Worm (Caenorhabditis elegans): ENCODE data around the gene papl-1.

The papl-1 gene

ce11 chrV:12728062-12728665 lies 31.4 kb downstream of the papl-1 start, which contains the start of the genes rpl-28 and mrpl-49 (continued):
- TF ChIP-seq saeg-2 (GFP tag; IDR thresholded peaks at IDR 0.05), result no peak
- TF ChIP-seq daf-19 (GFP tag; conservative IDR thresholded peaks at IDR 0.05), result no peak
- TF ChIP-seq mdt-29 (GFP tag; IDR thresholded peaks at IDR 0.05), result no peak
- no peak for TF ChIP-seq zfp-3 (GFP tag; conservative IDR thresholded peaks at IDR 0.05)
- TF ChIP-seq lin-1 (GFP tag; IDR thresholded peaks at IDR 0.05), result no peak
- TF ChIP-seq arid-1 (GFP tag; conservative IDR thresholded peaks at IDR 0.05), result no peak
- TF ChIP-seq fkh-10 (GFP tag; optimal IDR thresholded peaks at IDR 0.05), result peak; percentile 57
- TF ChIP-seq madf-5 (GFP tag; IDR thresholded peaks at IDR 0.05), result no peak
- no peak for TF ChIP-seq lin-39 (tag; optimal IDR thresholded peaks at IDR 0.05)
- peak; percentile 86 for TF ChIP-seq lin-15B (tag; optimal IDR thresholded peaks at IDR 0.05)
- 0 out of 2 replicates have a peak, but pooled peaks have one; percentile 43 for TF ChIP-seq T26A8.4 (GFP tag; IDR thresholded peaks at IDR 0.05)
- no peak for TF ChIP-seq nhr-111 (GFP tag; optimal IDR thresholded peaks at IDR 0.05)
- TF ChIP-seq hmg-1.1 (GFP tag; IDR thresholded peaks at IDR 0.05), result no peak; the same call in 1 of the 2 replicates
- no peak for TF ChIP-seq ceh-62 (tag; optimal IDR thresholded peaks at IDR 0.05)
- TF ChIP-seq F26F4.8 (GFP tag; conservative IDR thresholded peaks at IDR 0.05), result no peak
- no peak for TF ChIP-seq dmd-9 (GFP tag; IDR thresholded peaks at IDR 0.05)
- TF ChIP-seq Y75B8A.6 (GFP tag; IDR thresholded peaks at IDR 0.05), result no peak
- TF ChIP-seq unc-62 (GFP tag; optimal IDR thresholded peaks at IDR 0.05 in 1 of 2), result peak in 1 of 2 experiments; percentile 71
- TF ChIP-seq unc-62 (tag; optimal IDR thresholded peaks at IDR 0.05), result no peak
- no peak for TF ChIP-seq dmd-8 (GFP tag; IDR thresholded peaks at IDR 0.05)
- no peak for TF ChIP-seq snpc-4 (tag; optimal IDR thresholded peaks at IDR 0.05)
- peak; percentile 99 for TF ChIP-seq Y48G9A.11 (GFP tag; IDR thresholded peaks at IDR 0.05)
- TF ChIP-seq tra-1 (GFP tag; IDR thresholded peaks at IDR 0.05), result no peak
- no peak for TF ChIP-seq lin-29 (GFP tag; IDR thresholded peaks at IDR 0.05)
- TF ChIP-seq set-16 (GFP tag; IDR thresholded peaks at IDR 0.05), result no peak
- TF ChIP-seq spr-3 (GFP tag; optimal IDR thresholded peaks at IDR 0.05), result no peak
- TF ChIP-seq daf-16 (GFP tag; optimal IDR thresholded peaks at IDR 0.05), result no peak
- TF ChIP-seq daf-16 (tag; optimal IDR thresholded peaks at IDR 0.05), result peak; percentile 57
- no peak for TF ChIP-seq nhr-41 (GFP tag; IDR thresholded peaks at IDR 0.05)
- TF ChIP-seq cey-2 (tag; optimal IDR thresholded peaks at IDR 0.05; ENCODE audit: borderline replicate concordance, insufficient read depth), result no peak
- TF ChIP-seq nhr-25 (tag; optimal IDR thresholded peaks at IDR 0.05; ENCODE audit: borderline replicate concordance, insufficient read depth), result peak; percentile 35
- peak; percentile 38 to 94 for TF ChIP-seq lsy-2 (tag; optimal IDR thresholded peaks at IDR 0.05)
- no peak for TF ChIP-seq spr-1 (tag; optimal IDR thresholded peaks at IDR 0.05)
- no peak for TF ChIP-seq zfp-2 (tag; optimal IDR thresholded peaks at IDR 0.05)
- TF ChIP-seq ZK546.5 (tag; optimal IDR thresholded peaks at IDR 0.05), result no peak
- TF ChIP-seq mxl-2 (GFP tag; conservative IDR thresholded peaks at IDR 0.05), result no peak
- no peak for TF ChIP-seq egl-27 (tag; optimal IDR thresholded peaks at IDR 0.05)
- TF ChIP-seq mep-1 (tag; optimal IDR thresholded peaks at IDR 0.05), result peak; percentile 86
- no peak for TF ChIP-seq php-3 (GFP tag; IDR thresholded peaks at IDR 0.05)
- no peak for TF ChIP-seq ztf-7 (tag; optimal IDR thresholded peaks at IDR 0.05)
- no peak for TF ChIP-seq pha-4 (GFP tag; IDR thresholded peaks at IDR 0.05)
- TF ChIP-seq pha-4 (tag; optimal IDR thresholded peaks at IDR 0.05), result no peak
- peak; percentile 99 for TF ChIP-seq T20F7.1 (GFP tag; optimal IDR thresholded peaks at IDR 0.05)
- 0 out of 2 replicates have a peak, but pooled peaks have one; percentile 26 for TF ChIP-seq madf-9 (GFP tag; conservative IDR thresholded peaks at IDR 0.05)
- TF ChIP-seq nhr-6 (tag; optimal IDR thresholded peaks at IDR 0.05), result peak; percentile 98
- peak; percentile 96 for TF ChIP-seq nhr-77 (tag; optimal IDR thresholded peaks at IDR 0.05)
- no peak for TF ChIP-seq zip-11 (GFP tag; IDR thresholded peaks at IDR 0.05)
- no peak for TF ChIP-seq attf-4 (tag; optimal IDR thresholded peaks at IDR 0.05)
- no peak for TF ChIP-seq tag-97 (GFP tag; IDR thresholded peaks at IDR 0.05)
- peak in 1 of 2 experiments; percentile 20 for TF ChIP-seq mdl-1 (tag; optimal IDR thresholded peaks at IDR 0.05)
- TF ChIP-seq lir-3 (tag; optimal IDR thresholded peaks at IDR 0.05), result no peak
